Fruit fly (Drosophila melanogaster) whole organism, embryonic: ENCODE measurements around the gene Snup.
A peak's percentile ranks its signal among the peaks of the same experiment; 100 is the strongest.

Experiments
- CG11085 ChIP-seq: fragments of 200-800 bp; sonication (Bioruptor generic); IDR thresholded peaks from 2 replicates; pipeline ENCODE4 v1.3.6; 2022; ENCODE audit warnings: missing biosample characterization, missing genetic modification characterization
- CG12299 ChIP-seq: fragments of 200-800 bp; sonication (Bioruptor generic); optimal IDR thresholded peaks from 2 replicates; lab custom pipeline; 2018; ENCODE audit warnings: missing biosample characterization, mild to moderate bottlenecking, missing genetic modification characterization
- CG13287 ChIP-seq: fragments of 200-800 bp; sonication (Bioruptor generic); IDR thresholded peaks from 2 replicates; pipeline ENCODE4 v1.3.6; 2022; ENCODE audit warnings: missing biosample characterization, missing genetic modification characterization; ENCODE audit not compliant: partially characterized antibody
- CG15601 ChIP-seq: fragments of 200-800 bp; sonication (Bioruptor generic); optimal IDR thresholded peaks from 3 replicates; lab custom pipeline; 2019; ENCODE audit warnings: missing biosample characterization, mild to moderate bottlenecking, missing genetic modification characterization, moderate library complexity
- CG1603 ChIP-seq: fragments of 200-800 bp; sonication (Bioruptor generic); optimal IDR thresholded peaks from 2 replicates; lab custom pipeline; 2019; ENCODE audit warnings: missing biosample characterization, mild to moderate bottlenecking, missing genetic modification characterization, moderate library complexity
- CG1647 ChIP-seq: fragments of 200-800 bp; sonication (Bioruptor generic); optimal IDR thresholded peaks from 3 replicates; lab custom pipeline; 2016; ENCODE audit warnings: missing biosample characterization, missing genetic modification characterization
- CG2199 ChIP-seq: fragments of 200-800 bp; sonication (Bioruptor generic); IDR thresholded peaks from 3 replicates; pipeline ENCODE4 v1.3.6; 2022; ENCODE audit warnings: missing biosample characterization, missing genetic modification characterization
- CG3065 ChIP-seq: fragments of 200-800 bp; sonication (Bioruptor generic); optimal IDR thresholded peaks from 2 replicates; lab custom pipeline; 2016; ENCODE audit warnings: missing biosample characterization, missing genetic modification characterization
- CG3847 ChIP-seq: fragments of 200-800 bp; sonication (Bioruptor generic); IDR thresholded peaks from 2 replicates; pipeline ENCODE4 v1.3.6; 2022; ENCODE audit warnings: missing biosample characterization, missing genetic modification characterization
- CG42726 ChIP-seq: fragments of 200-800 bp; sonication (Bioruptor generic); IDR thresholded peaks from 2 replicates; pipeline ENCODE4 v1.3.6; 2022; ENCODE audit warnings: missing biosample characterization, missing genetic modification characterization; ENCODE audit not compliant: partially characterized antibody
- CG6689 ChIP-seq: fragments of 200-800 bp; sonication (Bioruptor generic); IDR thresholded peaks from 2 replicates; pipeline ENCODE4 v1.3.6; 2022; ENCODE audit warnings: missing biosample characterization, missing genetic modification characterization
- CG8388 ChIP-seq: fragments of 200-800 bp; sonication (Bioruptor generic); optimal IDR thresholded peaks from 2 replicates; lab custom pipeline; 2019; ENCODE audit warnings: missing biosample characterization, mild to moderate bottlenecking, missing genetic modification characterization, moderate library complexity
- CG8924 ChIP-seq: fragments of 200-800 bp; optimal IDR thresholded peaks from 3 replicates; lab custom pipeline; 2019; ENCODE audit warnings: missing biosample characterization, mild to moderate bottlenecking, missing genetic modification characterization, moderate library complexity
- CG9932 ChIP-seq: fragments of 200-800 bp; sonication (Bioruptor generic); IDR thresholded peaks from 2 replicates; pipeline ENCODE4 v1.3.6; 2022; ENCODE audit warnings: missing biosample characterization, missing genetic modification characterization
- CTCF ChIP-seq: fragments of 200-800 bp; sonication (Bioruptor generic); optimal IDR thresholded peaks from 2 replicates; lab custom pipeline; 2017; ENCODE audit warnings: missing biosample characterization, mild to moderate bottlenecking, missing genetic modification characterization, moderate library complexity
- D ChIP-seq, 2 experiments: fragments of 200-800 bp in 1 of 2; fragments of >200 bp in 1 of 2; sonication (Bioruptor generic) in 1 of 2; optimal IDR thresholded peaks; 2 replicates in 1 of 2; 3 replicates in 1 of 2; lab custom pipeline; 2017; ENCODE audit warnings: mild to moderate bottlenecking in 1 of 2, missing biosample characterization in 1 of 2, missing genetic modification characterization in 1 of 2, missing genetic modification reagents in 1 of 2
- D19B ChIP-seq: fragments of 200-800 bp; sonication (Bioruptor generic); optimal IDR thresholded peaks from 2 replicates; lab custom pipeline; 2017; ENCODE audit warnings: missing biosample characterization, mild to moderate bottlenecking, missing genetic modification characterization
- Ets65A ChIP-seq: fragments of 200-800 bp; sonication (Bioruptor generic); peaks from one replicate; lab custom pipeline; 2016; ENCODE audit warnings: missing biosample characterization, missing genetic modification characterization
- HLH54F ChIP-seq: fragments of 200-800 bp; sonication (Bioruptor generic); optimal IDR thresholded peaks from 3 replicates; lab custom pipeline; 2016; ENCODE audit warnings: missing biosample characterization, missing genetic modification characterization
- Lhr ChIP-seq: fragments of 200-800 bp; sonication (Bioruptor generic); optimal IDR thresholded peaks from 3 replicates; lab custom pipeline; 2017; ENCODE audit warnings: mild to moderate bottlenecking, missing biosample characterization, missing genetic modification reagents, missing genetic modification characterization
- NFAT ChIP-seq: fragments of 200-800 bp; sonication (Bioruptor generic); IDR thresholded peaks from 2 replicates; pipeline ENCODE4 v1.3.6; 2022; ENCODE audit warnings: missing biosample characterization, missing genetic modification characterization
- Nf-YB ChIP-seq: fragments of 200-800 bp; sonication (Bioruptor generic); optimal IDR thresholded peaks from 3 replicates; lab custom pipeline; 2019; ENCODE audit warnings: missing biosample characterization, mild to moderate bottlenecking, missing genetic modification characterization, moderate library complexity
- PHDP ChIP-seq: fragments of 200-800 bp; sonication (Bioruptor generic); optimal IDR thresholded peaks from 3 replicates; lab custom pipeline; 2018; ENCODE audit warnings: missing biosample characterization, mild to moderate bottlenecking, missing genetic modification characterization, moderate library complexity
- Pdp1 ChIP-seq, 2 experiments: fragments of 200-800 bp; sonication (Bioruptor generic); optimal IDR thresholded peaks; 3 replicates each; lab custom pipeline; 2016; ENCODE audit warnings: missing biosample characterization in 2 of 2, missing genetic modification characterization in 2 of 2, mild to moderate bottlenecking in 1 of 2, moderate library complexity in 1 of 2
- Sox102F ChIP-seq: fragments of 200-800 bp; sonication (Bioruptor generic); optimal IDR thresholded peaks from 2 replicates; lab custom pipeline; 2018; ENCODE audit warnings: missing biosample characterization, mild to moderate bottlenecking, missing genetic modification characterization, moderate library complexity
- Sry-β ChIP-seq: fragments of 200-800 bp; sonication (Bioruptor generic); optimal IDR thresholded peaks from 2 replicates; lab custom pipeline; 2018; ENCODE audit warnings: missing biosample characterization, mild to moderate bottlenecking, missing genetic modification characterization, moderate library complexity
- Usf ChIP-seq: fragments of 200-800 bp; sonication (Bioruptor generic); optimal IDR thresholded peaks from 2 replicates; lab custom pipeline; 2017; ENCODE audit warnings: missing genotype, missing biosample characterization, missing genetic modification characterization
- Vsx1 ChIP-seq: fragments of 200-800 bp; sonication (Bioruptor generic); optimal IDR thresholded peaks from 2 replicates; lab custom pipeline; 2017; ENCODE audit warnings: missing biosample characterization, mild to moderate bottlenecking, missing genetic modification characterization, missing genetic modification reagents
- abd-A ChIP-seq: fragments of 200-800 bp; sonication (Bioruptor generic); optimal IDR thresholded peaks from 3 replicates; lab custom pipeline; 2019; ENCODE audit warnings: missing biosample characterization, mild to moderate bottlenecking, missing genetic modification characterization, moderate library complexity
- ap ChIP-seq: fragments of 200-800 bp; sonication (Bioruptor generic); IDR thresholded peaks from 2 replicates; pipeline ENCODE4 v1.3.6; 2022; ENCODE audit warnings: missing biosample characterization, missing genetic modification characterization
- bbx ChIP-seq: fragments of 200-800 bp; sonication (Bioruptor generic); IDR thresholded peaks from 2 replicates; pipeline ENCODE4 v1.3.6; 2022; ENCODE audit warnings: missing biosample characterization, missing genetic modification characterization; ENCODE audit not compliant: partially characterized antibody
- corto ChIP-seq: fragments of 200-800 bp; sonication (Bioruptor generic); optimal IDR thresholded peaks from 2 replicates; lab custom pipeline; 2016; ENCODE audit warnings: missing biosample characterization, mild to moderate bottlenecking, missing genetic modification characterization, moderate library complexity
- dati ChIP-seq: fragments of 200-800 bp; sonication (Bioruptor generic); IDR thresholded peaks from 2 replicates; pipeline ENCODE4 v1.3.6; 2022; ENCODE audit warnings: missing biosample characterization, missing genetic modification characterization
- disco-r ChIP-seq: fragments of 200-800 bp; sonication (Bioruptor generic); optimal IDR thresholded peaks from 2 replicates; lab custom pipeline; 2016; ENCODE audit warnings: missing biosample characterization, missing genetic modification characterization
- ewg ChIP-seq: fragments of 200-800 bp; sonication (Bioruptor generic); optimal IDR thresholded peaks from 3 replicates; lab custom pipeline; 2017; ENCODE audit warnings: mild to moderate bottlenecking, missing biosample characterization, missing genetic modification reagents, missing genetic modification characterization
- ftz-f1 ChIP-seq: fragments of 200-800 bp; sonication (Bioruptor generic); optimal IDR thresholded peaks from 2 replicates; lab custom pipeline; 2016; ENCODE audit warnings: missing biosample characterization, missing genetic modification characterization
- her ChIP-seq: fragments of 200-800 bp; sonication (Bioruptor generic); optimal IDR thresholded peaks from 2 replicates; lab custom pipeline; 2016; ENCODE audit warnings: missing biosample characterization, missing genetic modification characterization
- klu ChIP-seq: fragments of 200-800 bp; sonication (Bioruptor generic); IDR thresholded peaks from 2 replicates; pipeline ENCODE4 v1.3.6; 2022; ENCODE audit warnings: missing biosample characterization, missing genetic modification characterization
- lab ChIP-seq: fragments of 200-800 bp; sonication (Bioruptor generic); optimal IDR thresholded peaks from 3 replicates; lab custom pipeline; 2017; ENCODE audit warnings: missing biosample characterization, missing genetic modification characterization, mild to moderate bottlenecking, moderate library complexity, missing genetic modification reagents
- mld ChIP-seq: fragments of 200-800 bp; sonication (Bioruptor generic); IDR thresholded peaks from 3 replicates; pipeline ENCODE4 v1.3.6; 2022; ENCODE audit warnings: missing biosample characterization, missing genetic modification characterization; ENCODE audit not compliant: partially characterized antibody
- otp ChIP-seq: fragments of 200-800 bp; sonication (Bioruptor generic); IDR thresholded peaks from 3 replicates; pipeline ENCODE4, ENCODE4 v1.3.6; 2022; ENCODE audit warnings: missing biosample characterization, missing genetic modification characterization
- pho ChIP-seq: fragments of 200-800 bp; sonication (Bioruptor generic); optimal IDR thresholded peaks from 2 replicates; lab custom pipeline; 2016; ENCODE audit warnings: missing biosample characterization, missing genetic modification characterization
- repo ChIP-seq: fragments of 200-800 bp; sonication (Bioruptor generic); optimal IDR thresholded peaks from 2 replicates; lab custom pipeline; 2016; ENCODE audit warnings: missing biosample characterization, missing genetic modification characterization
- row ChIP-seq: fragments of 200-800 bp; sonication (Bioruptor generic); IDR thresholded peaks from 3 replicates; pipeline ENCODE4 v1.3.6; 2022; ENCODE audit warnings: missing biosample characterization, missing genetic modification characterization
- schlank ChIP-seq: fragments of 200-800 bp; sonication (Bioruptor generic); optimal IDR thresholded peaks from 2 replicates; lab custom pipeline; 2018; ENCODE audit warnings: missing biosample characterization, mild to moderate bottlenecking, missing genetic modification characterization
- sna ChIP-seq: fragments of 200-800 bp; sonication (Bioruptor generic); IDR thresholded peaks from 2 replicates; pipeline ENCODE4 v1.3.6; 2022; ENCODE audit warnings: missing biosample characterization, missing genetic modification characterization; ENCODE audit not compliant: partially characterized antibody
- sug ChIP-seq: fragments of 200-800 bp; optimal IDR thresholded peaks from 2 replicates; lab custom pipeline; 2019; ENCODE audit warnings: missing biosample characterization, mild to moderate bottlenecking, missing genetic modification characterization, moderate library complexity
- ttk ChIP-seq: fragments of 200-800 bp; sonication (Bioruptor generic); IDR thresholded peaks from 2 replicates; pipeline ENCODE4 v2.1.2; 2022; ENCODE audit warnings: missing biosample characterization, missing genetic modification characterization
- tup ChIP-seq: fragments of 200-800 bp; sonication (Bioruptor generic); optimal IDR thresholded peaks from 2 replicates; lab custom pipeline; 2016; ENCODE audit warnings: missing biosample characterization, mild to moderate bottlenecking, missing genetic modification characterization, moderate library complexity
- z ChIP-seq: fragments of 200-800 bp; sonication (Bioruptor generic); IDR thresholded peaks from 3 replicates; pipeline ENCODE4 v1.3.6; 2022; ENCODE audit warnings: missing biosample characterization, missing genetic modification characterization
- zfh2 ChIP-seq: fragments of 200-800 bp; sonication (Bioruptor generic); optimal IDR thresholded peaks from 2 replicates; lab custom pipeline; 2016; ENCODE audit warnings: missing biosample characterization, missing genetic modification characterization

Snup gene

dm6 chr3L:2651800-2652199, at the start of gene Snup, which contains the start of the genes ProRS-m and CG42304 (continued):
- TF ChIP-seq Pdp1 (GFP tag; optimal IDR thresholded peaks at IDR 0.05; lab: Kevin White, UChicago) (no peak), CG2199 (GFP tag; lab: Robert Waterston, UW) (no peak), abd-A (tag; lab: Kevin White, UChicago) (no peak), CG6689 (GFP tag; lab: Robert Waterston, UW) (peak; percentile 79), CG42726 (GFP tag; lab: Robert Waterston, UW) (no peak), CG1647 (no peak), pho (GFP tag; lab: Kevin White, UChicago) (no peak), lab (GFP tag; lab: Kevin White, UChicago) (no peak), CG11085 (GFP tag; lab: Robert Waterston, UW) (no peak), Vsx1 (GFP tag; lab: Kevin White, UChicago) (no peak), CG13287 (GFP tag; lab: Robert Waterston, UW) (peak; percentile 62), ttk (GFP tag; lab: Robert Waterston, UW) (peak; percentile 78), repo (no peak), corto (no peak), sna (GFP tag; lab: Robert Waterston, UW) (no peak), CG3065 (GFP tag; lab: Kevin White, UChicago) (no peak), bbx (GFP tag; lab: Robert Waterston, UW) (no peak), Sry-β (GFP tag; lab: Kevin White, UChicago) (no peak), otp (GFP tag; lab: Robert Waterston, UW) (no peak), NFAT (GFP tag; lab: Robert Waterston, UW) (no peak), Sox102F (GFP tag; lab: Kevin White, UChicago) (peak; percentile 62), CG9932 (GFP tag; lab: Robert Waterston, UW) (peak; percentile 56; the same call in 1 of the 2 replicates), PHDP (no peak), sug (peak; percentile 28), HLH54F (no peak), CG12299 (tag; lab: Kevin White, UChicago) (no peak), row (GFP tag; lab: Robert Waterston, UW) (peak; percentile 94), ewg (GFP tag; lab: Kevin White, UChicago) (peak; percentile 29), mld (GFP tag; lab: Robert Waterston, UW) (no peak), Ets65A (GFP tag; lab: Kevin White, UChicago) (no peak), ap (GFP tag; lab: Robert Waterston, UW) (peak; percentile 52; the same call in 1 of the 2 replicates), z (GFP tag; lab: Robert Waterston, UW) (no peak), schlank (tag; lab: Kevin White, UChicago) (no peak), CG8924 (tag; lab: Kevin White, UChicago) (peak; percentile 61), CG15601 (tag; lab: Kevin White, UChicago) (no peak), ftz-f1 (GFP tag; lab: Kevin White, UChicago) (no peak), Lhr (GFP tag; lab: Kevin White, UChicago) (no peak), CG1603 (tag; lab: Kevin White, UChicago) (no peak), tup (GFP tag; lab: Kevin White, UChicago) (no peak), dati (GFP tag; lab: Robert Waterston, UW) (no peak), disco-r (GFP tag; lab: Kevin White, UChicago) (no peak), D (optimal IDR thresholded peaks at IDR 0.05; lab: Kevin White, UChicago) (no peak), D (GFP tag; optimal IDR thresholded peaks at IDR 0.05; lab: Kevin White, UChicago) (no peak), her (GFP tag; lab: Kevin White, UChicago) (no peak), D19B (GFP tag; lab: Kevin White, UChicago) (no peak), zfh2 (no peak), Usf (no peak), CG8388 (GFP tag; lab: Kevin White, UChicago) (peak; percentile 61), Nf-YB (GFP tag; lab: Kevin White, UChicago) (no peak), klu (peak; percentile 47; the same call in 1 of the 2 replicates), CTCF (GFP tag; lab: Kevin White, UChicago) (no peak), CG3847 (GFP tag; lab: Robert Waterston, UW) (peak; percentile 44; the same call in 1 of the 2 replicates)
